Fruit fly (Drosophila melanogaster) whole organism, embryonic: ENCODE results near the gene CG14341.

Experiments
- Awh ChIP-seq: fragments of 200-800 bp; sonication (Bioruptor generic); IDR thresholded peaks from 2 replicates; pipeline ENCODE4, ENCODE4 v1.3.6; 2022; ENCODE audit warnings: missing biosample characterization, missing genetic modification characterization
- BEAF-32 ChIP-seq: fragments of 200-800 bp; sonication (Bioruptor generic); optimal IDR thresholded peaks from 3 replicates; lab custom pipeline; 2017; ENCODE audit warnings: missing biosample characterization, missing genetic modification characterization, mild to moderate bottlenecking, moderate library complexity, missing genetic modification reagents
- Bgb ChIP-seq: fragments of 200-800 bp; sonication (Bioruptor generic); IDR thresholded peaks from 2 replicates; pipeline ENCODE4 v1.3.6; 2022; ENCODE audit warnings: missing biosample characterization, missing genetic modification characterization; ENCODE audit not compliant: partially characterized antibody
- CG10147 ChIP-seq: fragments of 200-800 bp; sonication (Bioruptor generic); optimal IDR thresholded peaks from 2 replicates; lab custom pipeline; 2019; ENCODE audit warnings: missing biosample characterization, mild to moderate bottlenecking, missing genetic modification characterization, moderate library complexity
- CG11456 ChIP-seq: fragments of 200-800 bp; sonication (Bioruptor generic); IDR thresholded peaks from 3 replicates; pipeline ENCODE4 v1.3.6; 2022; ENCODE audit warnings: missing biosample characterization, missing genetic modification characterization
- CG11504 ChIP-seq: fragments of 200-800 bp; sonication (Bioruptor generic); optimal IDR thresholded peaks from 3 replicates; lab custom pipeline; 2019; ENCODE audit warnings: missing biosample characterization, mild to moderate bottlenecking, missing genetic modification characterization, moderate library complexity
- CG12104 ChIP-seq: fragments of 200-800 bp; sonication (Bioruptor generic); optimal IDR thresholded peaks from 3 replicates; lab custom pipeline; 2016; ENCODE audit warnings: missing biosample characterization, missing genetic modification characterization
- CG12236 ChIP-seq: fragments of 200-800 bp; sonication (Bioruptor generic); optimal IDR thresholded peaks from 2 replicates; lab custom pipeline; 2016; ENCODE audit warnings: missing biosample characterization, missing genetic modification characterization
- CG13296 ChIP-seq: fragments of 200-800 bp; sonication (Bioruptor generic); optimal IDR thresholded peaks from 3 replicates; lab custom pipeline; 2018; ENCODE audit warnings: missing biosample characterization, mild to moderate bottlenecking, missing genetic modification characterization
- CG14667 ChIP-seq: fragments of 200-800 bp; sonication (Bioruptor generic); IDR thresholded peaks from 2 replicates; pipeline ENCODE4 v1.3.6; 2022; ENCODE audit warnings: missing biosample characterization, missing genetic modification characterization
- CG1603 ChIP-seq: fragments of 200-800 bp; sonication (Bioruptor generic); optimal IDR thresholded peaks from 2 replicates; lab custom pipeline; 2019; ENCODE audit warnings: missing biosample characterization, mild to moderate bottlenecking, missing genetic modification characterization, moderate library complexity
- CG17328 ChIP-seq: fragments of 200-800 bp; sonication (Bioruptor generic); IDR thresholded peaks from 2 replicates; pipeline ENCODE4 v1.3.6; 2022; ENCODE audit warnings: missing biosample characterization, missing genetic modification characterization
- CG18262 ChIP-seq: fragments of 200-800 bp; optimal IDR thresholded peaks from 3 replicates; lab custom pipeline; 2019; ENCODE audit warnings: missing biosample characterization, mild to moderate bottlenecking, missing genetic modification characterization, moderate library complexity
- CG18476 ChIP-seq: fragments of 200-800 bp; sonication (Bioruptor generic); optimal IDR thresholded peaks from 2 replicates; lab custom pipeline; 2016; ENCODE audit warnings: missing biosample characterization, mild to moderate bottlenecking, missing genetic modification characterization
- CG2120 ChIP-seq: fragments of 200-800 bp; sonication (Bioruptor generic); optimal IDR thresholded peaks from 3 replicates; lab custom pipeline; 2016; ENCODE audit warnings: missing biosample characterization, missing genetic modification characterization
- CG2889 ChIP-seq: fragments of 200-800 bp; sonication (Bioruptor generic); IDR thresholded peaks from 3 replicates; pipeline ENCODE4 v1.3.6; 2022; ENCODE audit warnings: missing biosample characterization, missing genetic modification characterization
- CG31365 ChIP-seq: fragments of 200-800 bp; sonication (Bioruptor generic); optimal IDR thresholded peaks from 2 replicates; lab custom pipeline; 2018; ENCODE audit warnings: missing biosample characterization, mild to moderate bottlenecking, missing genetic modification characterization
- CG3407 ChIP-seq: fragments of 200-800 bp; sonication (Bioruptor generic); optimal IDR thresholded peaks from 2 replicates; lab custom pipeline; 2018; ENCODE audit warnings: missing biosample characterization, mild to moderate bottlenecking, missing genetic modification characterization
- CG34224 ChIP-seq: fragments of 200-800 bp; sonication (Bioruptor generic); IDR thresholded peaks from 3 replicates; pipeline ENCODE4 v1.3.6; 2022; ENCODE audit warnings: missing biosample characterization, missing genetic modification characterization; ENCODE audit not compliant: partially characterized antibody
- Chrac-16 ChIP-seq: fragments of 200-800 bp; sonication (Bioruptor generic); optimal IDR thresholded peaks from 3 replicates; lab custom pipeline; 2016; ENCODE audit warnings: missing biosample characterization, missing genetic modification characterization
- CoRest ChIP-seq: fragments of 200-800 bp; sonication (Bioruptor generic); optimal IDR thresholded peaks from 3 replicates; lab custom pipeline; 2018; ENCODE audit warnings: missing biosample characterization, mild to moderate bottlenecking, missing genetic modification characterization, moderate library complexity
- Hsf ChIP-seq: fragments of 200-800 bp; sonication (Bioruptor generic); optimal IDR thresholded peaks from 3 replicates; lab custom pipeline; 2016; ENCODE audit warnings: missing biosample characterization, missing genetic modification characterization
- Jarid2 ChIP-seq: fragments of 200-800 bp; sonication (Bioruptor generic); optimal IDR thresholded peaks from 3 replicates; lab custom pipeline; 2017; ENCODE audit warnings: mild to moderate bottlenecking, missing biosample characterization, missing genetic modification reagents, missing genetic modification characterization
- Lhr ChIP-seq: fragments of 200-800 bp; sonication (Bioruptor generic); optimal IDR thresholded peaks from 3 replicates; lab custom pipeline; 2017; ENCODE audit warnings: mild to moderate bottlenecking, missing biosample characterization, missing genetic modification reagents, missing genetic modification characterization
- Lim3 ChIP-seq: fragments of 200-800 bp; sonication (Bioruptor generic); IDR thresholded peaks from 2 replicates; pipeline ENCODE4 v1.3.6; 2022; ENCODE audit warnings: missing biosample characterization, missing genetic modification characterization
- Lpt ChIP-seq: fragments of >200 bp; optimal IDR thresholded peaks from 2 replicates; lab custom pipeline; 2018; ENCODE audit warnings: missing biosample characterization, missing genetic modification characterization
- Myb ChIP-seq: fragments of 200-800 bp; sonication (Bioruptor generic); optimal IDR thresholded peaks from 2 replicates; lab custom pipeline; 2016; ENCODE audit warnings: missing biosample characterization, missing genetic modification characterization
- NfI ChIP-seq: fragments of 200-800 bp; sonication (Bioruptor generic); optimal IDR thresholded peaks from 3 replicates; lab custom pipeline; 2018; ENCODE audit warnings: missing biosample characterization, mild to moderate bottlenecking, missing genetic modification characterization, moderate library complexity
- Trl ChIP-seq, 3 experiments: fragments of >200 bp in 2 of 3; fragments of 200-800 bp in 1 of 3; sonication (Bioruptor generic) in 1 of 3; optimal IDR thresholded peaks; 2 replicates in 1 of 3; 3 replicates in 2 of 3; lab custom pipeline; 2016 to 2017; ENCODE audit warnings: missing biosample characterization in 1 of 3, missing genetic modification characterization in 1 of 3
- Xrp1 ChIP-seq: fragments of 200-800 bp; sonication (Bioruptor generic); IDR thresholded peaks from 2 replicates; pipeline ENCODE4 v1.3.6; 2022; ENCODE audit warnings: missing biosample characterization, missing genetic modification characterization
- ash1 ChIP-seq: fragments of 200-800 bp; sonication (Bioruptor generic); optimal IDR thresholded peaks from 2 replicates; lab custom pipeline; 2018; ENCODE audit warnings: missing biosample characterization, mild to moderate bottlenecking, missing genetic modification characterization
- cad ChIP-seq: fragments of >200 bp; optimal IDR thresholded peaks from 2 replicates; lab custom pipeline; 2017; ENCODE audit warnings: missing biosample characterization, missing genetic modification characterization
- dan ChIP-seq: fragments of 200-800 bp; sonication (Bioruptor generic); IDR thresholded peaks from 2 replicates; pipeline ENCODE4 v1.3.6; 2022; ENCODE audit warnings: missing biosample characterization, missing genetic modification characterization
- fu2 ChIP-seq: fragments of 200-800 bp; sonication (Bioruptor generic); optimal IDR thresholded peaks from 2 replicates; lab custom pipeline; 2016; ENCODE audit warnings: missing biosample characterization, missing genetic modification characterization
- gce ChIP-seq: fragments of 200-800 bp; sonication (Bioruptor generic); IDR thresholded peaks from 3 replicates; pipeline ENCODE4 v1.3.6; 2022; ENCODE audit warnings: missing biosample characterization, missing genetic modification characterization
- nau ChIP-seq: fragments of 200-800 bp; sonication (Bioruptor generic); optimal IDR thresholded peaks from 3 replicates; lab custom pipeline; 2017; ENCODE audit warnings: missing biosample characterization, mild to moderate bottlenecking, missing genetic modification characterization, missing genetic modification reagents
- nmo ChIP-seq: fragments of 200-800 bp; sonication (Bioruptor generic); optimal IDR thresholded peaks from 2 replicates; lab custom pipeline; 2018; ENCODE audit warnings: missing biosample characterization, mild to moderate bottlenecking, missing genetic modification characterization, moderate library complexity
- pan ChIP-seq, 4 experiments: fragments of >200 bp in 3 of 4; fragments of 200-800 bp in 1 of 4; sonication (Bioruptor generic) in 1 of 4; optimal IDR thresholded peaks in 3 of 4; IDR thresholded peaks in 1 of 4; 2 replicates each; pipeline versions ENCODE4 v1.3.6 to Lab custom; 2017 to 2022; ENCODE audit warnings: missing biosample characterization in 2 of 4, missing genetic modification characterization in 2 of 4, mixed read lengths in 1 of 4
- peb ChIP-seq: fragments of 200-800 bp; sonication (Bioruptor generic); IDR thresholded peaks from 2 replicates; pipeline ENCODE4 v1.3.6; 2022; ENCODE audit warnings: missing biosample characterization, missing genetic modification characterization
- pum ChIP-seq: fragments of 200-800 bp; sonication (Bioruptor generic); optimal IDR thresholded peaks from 2 replicates; lab custom pipeline; 2016; ENCODE audit warnings: missing biosample characterization, missing genetic modification characterization
- rib ChIP-seq: fragments of 200-800 bp; sonication (Bioruptor generic); IDR thresholded peaks from 2 replicates; pipeline ENCODE4 v1.3.6; 2022; ENCODE audit warnings: missing biosample characterization, missing genetic modification characterization
- scrt ChIP-seq: fragments of 200-800 bp; sonication (Bioruptor generic); optimal IDR thresholded peaks from 2 replicates; lab custom pipeline; 2018; ENCODE audit warnings: missing biosample characterization, mild to moderate bottlenecking, missing genetic modification characterization, moderate library complexity
- seq ChIP-seq: fragments of 200-800 bp; sonication (Bioruptor generic); IDR thresholded peaks from 2 replicates; pipeline ENCODE4 v1.3.6; 2022; ENCODE audit warnings: missing biosample characterization, missing genetic modification characterization
- stc ChIP-seq: fragments of 200-800 bp; sonication (Bioruptor generic); IDR thresholded peaks from 2 replicates; pipeline ENCODE4 v1.3.6; 2022; ENCODE audit warnings: missing biosample characterization, missing genetic modification characterization
- stwl ChIP-seq: fragments of 200-800 bp; sonication (Bioruptor generic); optimal IDR thresholded peaks from 3 replicates; lab custom pipeline; 2018; ENCODE audit warnings: missing biosample characterization, mild to moderate bottlenecking, missing genetic modification characterization, moderate library complexity
- tgo ChIP-seq: fragments of 200-800 bp; sonication (Bioruptor generic); IDR thresholded peaks from 3 replicates; pipeline ENCODE4 v1.3.6; 2022; ENCODE audit warnings: missing biosample characterization, missing genetic modification characterization
- tin ChIP-seq: fragments of 200-800 bp; sonication (Bioruptor generic); optimal IDR thresholded peaks from 3 replicates; lab custom pipeline; 2016; ENCODE audit warnings: missing biosample characterization, missing genetic modification characterization
- tll ChIP-seq, 2 experiments: fragments of 200-800 bp in 1 of 2; fragments of >200 bp in 1 of 2; sonication (Bioruptor generic) in 1 of 2; optimal IDR thresholded peaks; 2 replicates each; lab custom pipeline; 2017 to 2019; ENCODE audit warnings: missing biosample characterization in 2 of 2, missing genetic modification characterization in 2 of 2, mild to moderate bottlenecking in 1 of 2, moderate library complexity in 1 of 2
- trh ChIP-seq: fragments of 200-800 bp; sonication (Bioruptor generic); optimal IDR thresholded peaks from 2 replicates; lab custom pipeline; 2016; ENCODE audit warnings: missing biosample characterization, missing genetic modification characterization
- wdn ChIP-seq: fragments of 200-800 bp; sonication (Bioruptor generic); IDR thresholded peaks from 2 replicates; pipeline ENCODE4 v1.3.6; 2022; ENCODE audit warnings: missing biosample characterization, missing genetic modification characterization
- wek ChIP-seq: fragments of 200-800 bp; sonication (Bioruptor generic); optimal IDR thresholded peaks from 3 replicates; lab custom pipeline; 2018; ENCODE audit warnings: missing biosample characterization, mild to moderate bottlenecking, missing genetic modification characterization, moderate library complexity

Gene CG14341

DNA sequence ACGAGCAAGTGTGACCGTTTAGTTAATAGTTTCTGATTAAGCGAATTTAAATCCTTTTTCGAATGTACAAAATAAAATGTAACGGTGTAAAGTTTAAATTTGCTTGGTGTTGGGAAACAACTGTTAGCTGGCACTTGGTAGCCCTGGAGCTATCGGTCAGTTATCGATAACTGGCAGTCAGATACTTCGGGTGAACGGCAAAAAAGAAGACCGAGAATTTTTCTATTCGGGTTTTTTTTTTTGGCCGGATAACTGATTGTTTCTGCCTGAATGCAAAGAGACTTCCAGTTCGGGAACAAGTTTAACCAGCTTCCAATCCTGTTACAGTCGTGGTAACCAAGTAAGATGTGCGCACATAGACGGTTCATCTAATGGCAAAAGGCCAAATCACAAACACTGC is 11.2 kb downstream of the CG14341 start, which contains the start of gene CG4896 (continued):
- no peak for TF ChIP-seq stc (GFP tag; lab: Robert Waterston, UW)
- TF ChIP-seq Awh = no peak
- TF ChIP-seq CG10147 = no peak
- no peak for TF ChIP-seq pan (optimal IDR thresholded peaks at IDR 0.05; lab: Kevin White, UChicago)
- no peak for TF ChIP-seq pan (GFP tag; optimal IDR thresholded peaks at IDR 0.05 in 1 of 2, IDR thresholded peaks at IDR 0.05 in 1 of 2)
- TF ChIP-seq CG18476 = no peak
- no peak for TF ChIP-seq gce
- TF ChIP-seq ash1 (GFP tag; lab: Kevin White, UChicago) = no peak
- no peak for TF ChIP-seq Trl (optimal IDR thresholded peaks at IDR 0.05; lab: Kevin White, UChicago)
- TF ChIP-seq Trl (GFP tag; optimal IDR thresholded peaks at IDR 0.05; lab: Kevin White, UChicago) = peak; percentile 17
- TF ChIP-seq CG14667 (GFP tag; lab: Robert Waterston, UW) = no peak
- peak; percentile 82 for TF ChIP-seq stwl (tag; lab: Kevin White, UChicago)
- TF ChIP-seq CG12104 (GFP tag; lab: Kevin White, UChicago) = no peak
- TF ChIP-seq nmo (GFP tag; lab: Kevin White, UChicago) = no peak
- TF ChIP-seq pum (GFP tag; lab: Kevin White, UChicago) = no peak
- no peak for TF ChIP-seq seq (GFP tag; lab: Robert Waterston, UW)
- peak; percentile 71 for TF ChIP-seq CG34224 (GFP tag; lab: Robert Waterston, UW)
- no peak for TF ChIP-seq CG2120 (GFP tag; lab: Kevin White, UChicago)
- peak; percentile 66 for TF ChIP-seq BEAF-32 (GFP tag; lab: Kevin White, UChicago)
- TF ChIP-seq CG18262 = no peak
- TF ChIP-seq nau (GFP tag; lab: Kevin White, UChicago) = no peak
- TF ChIP-seq Lim3 = no peak
- no peak for TF ChIP-seq Hsf (GFP tag; lab: Kevin White, UChicago)
- TF ChIP-seq Lhr (GFP tag; lab: Kevin White, UChicago) = no peak
- TF ChIP-seq Bgb (GFP tag; lab: Robert Waterston, UW) = peak; percentile 80
- no peak for TF ChIP-seq wek (GFP tag; lab: Kevin White, UChicago)
- TF ChIP-seq trh (GFP tag; lab: Kevin White, UChicago) = no peak
- peak; percentile 99 for TF ChIP-seq Myb (GFP tag; lab: Kevin White, UChicago)
- TF ChIP-seq cad (GFP tag; lab: Kevin White, UChicago) = no peak
- no peak for TF ChIP-seq CG3407 (GFP tag; lab: Kevin White, UChicago)
- no peak for TF ChIP-seq CG13296
- TF ChIP-seq CG11504 (tag; lab: Kevin White, UChicago) = no peak
- no peak for TF ChIP-seq tgo (GFP tag; lab: Robert Waterston, UW)
- no peak for TF ChIP-seq Chrac-16 (GFP tag; lab: Kevin White, UChicago)
- TF ChIP-seq fu2 (GFP tag; lab: Kevin White, UChicago) = peak; percentile 6
- TF ChIP-seq dan = no peak
- no peak for TF ChIP-seq CG12236 (GFP tag; lab: Kevin White, UChicago)
- no peak for TF ChIP-seq CG11456
- no peak for TF ChIP-seq wdn
- peak; percentile 29 for TF ChIP-seq CoRest (tag; lab: Kevin White, UChicago)
- TF ChIP-seq Jarid2 (GFP tag; lab: Kevin White, UChicago) = no peak
- no peak for TF ChIP-seq tll (GFP tag; optimal IDR thresholded peaks at IDR 0.05; lab: Kevin White, UChicago)
- TF ChIP-seq peb (GFP tag; lab: Robert Waterston, UW) = no peak
- no peak for TF ChIP-seq scrt
- no peak for TF ChIP-seq tin (GFP tag; lab: Kevin White, UChicago)
- peak; percentile 27; the same call in 1 of the 2 replicates for TF ChIP-seq Xrp1 (GFP tag; lab: Robert Waterston, UW)
- no peak for TF ChIP-seq CG17328 (GFP tag; lab: Robert Waterston, UW)
- no peak for TF ChIP-seq CG2889 (GFP tag; lab: Robert Waterston, UW)
- no peak for TF ChIP-seq CG1603 (tag; lab: Kevin White, UChicago)
- no peak for TF ChIP-seq Lpt (GFP tag; lab: Kevin White, UChicago)
- no peak for TF ChIP-seq CG31365 (tag; lab: Kevin White, UChicago)
- TF ChIP-seq rib = no peak
- no peak for TF ChIP-seq NfI (GFP tag; lab: Kevin White, UChicago)
